Worm (Caenorhabditis elegans) whole organism, L2 larva: ENCODE measurements around the gene Y102A11A.1.

Experiments
- C34F6.9 ChIP-seq: fragments of 150-350 bp; optimal IDR thresholded peaks from 2 replicates; lab custom pipeline; 2014; ENCODE audit warnings: missing biosample characterization, missing genetic modification characterization
- R02D3.7 ChIP-seq: fragments of 150-350 bp; optimal IDR thresholded peaks from 2 replicates; lab custom pipeline; 2014; ENCODE audit warnings: missing biosample characterization, missing genetic modification characterization
- Y55F3AM.14 ChIP-seq: fragments of 200-800 bp; sonication (Bioruptor generic); optimal IDR thresholded peaks from 2 replicates; lab custom pipeline; 2018; ENCODE audit warnings: mild to moderate bottlenecking, missing genetic modification characterization, missing compliant biosample characterization
- ZK546.5 ChIP-seq: sonication (generic microtip); optimal IDR thresholded peaks from 2 replicates; lab custom pipeline; 2017; ENCODE audit warnings: missing biosample characterization, missing genetic modification characterization
- alr-1 ChIP-seq: fragments of 150-350 bp; optimal IDR thresholded peaks from 2 replicates; lab custom pipeline; 2014; ENCODE audit warnings: missing biosample characterization, missing genetic modification characterization
- aly-2 ChIP-seq: fragments of 150-350 bp; optimal IDR thresholded peaks from 2 replicates; lab custom pipeline; 2014; ENCODE audit warnings: missing biosample characterization, missing genetic modification characterization
- ama-1 ChIP-seq: fragments of 150-350 bp; optimal IDR thresholded peaks from 2 replicates; lab custom pipeline; 2018; ENCODE audit warnings: inconsistent platforms
- ceh-16 ChIP-seq: fragments of 150-350 bp; optimal IDR thresholded peaks from 2 replicates; lab custom pipeline; 2014; ENCODE audit warnings: missing biosample characterization, missing genetic modification characterization
- ceh-82 ChIP-seq: fragments of 150-350 bp; optimal IDR thresholded peaks from 2 replicates; lab custom pipeline; 2014; ENCODE audit warnings: missing biosample characterization, missing genetic modification characterization
- fos-1 ChIP-seq: fragments of 150-350 bp; optimal IDR thresholded peaks from 2 replicates; lab custom pipeline; 2014; ENCODE audit warnings: missing biosample characterization, missing genetic modification characterization
- gmeb-1 ChIP-seq: fragments of 150-350 bp; optimal IDR thresholded peaks from 2 replicates; lab custom pipeline; 2014; ENCODE audit warnings: missing biosample characterization, missing genetic modification characterization
- lin-11 ChIP-seq: fragments of 150-350 bp; sonication (generic microtip); optimal IDR thresholded peaks from 2 replicates; lab custom pipeline; 2014; ENCODE audit warnings: missing biosample characterization, missing genetic modification characterization, inconsistent platforms, mixed read lengths
- lin-13 ChIP-seq: fragments of 150-350 bp; optimal IDR thresholded peaks from 2 replicates; lab custom pipeline; 2014; ENCODE audit warnings: missing biosample characterization, missing genetic modification reagents, missing genetic modification characterization
- lin-39 ChIP-seq: fragments of 150-350 bp; optimal IDR thresholded peaks from 2 replicates; lab custom pipeline; 2014; ENCODE audit warnings: missing biosample characterization, missing genetic modification reagents, missing genetic modification characterization
- lsy-2 ChIP-seq, 2 experiments: fragments of 150-350 bp in 1 of 2; sonication (generic microtip) in 1 of 2; optimal IDR thresholded peaks; 2 replicates each; lab custom pipeline; 2014 to 2017; ENCODE audit warnings: missing biosample characterization in 2 of 2, missing genetic modification characterization in 2 of 2
- mbf-1 ChIP-seq: sonication (generic microtip); optimal IDR thresholded peaks from 2 replicates; lab custom pipeline; 2017; ENCODE audit warnings: missing biosample characterization, missing genetic modification characterization
- mdl-1 ChIP-seq, 2 experiments: fragments of 150-350 bp in 1 of 2; sonication (generic microtip) in 1 of 2; optimal IDR thresholded peaks; 2 replicates each; lab custom pipeline; 2017; ENCODE audit warnings: missing biosample characterization in 2 of 2, missing genetic modification characterization in 2 of 2
- nhr-10 ChIP-seq: sonication (generic microtip); optimal IDR thresholded peaks from 2 replicates; lab custom pipeline; 2017; ENCODE audit warnings: missing biosample characterization, missing genetic modification characterization
- nhr-11 ChIP-seq: fragments of 150-350 bp; optimal IDR thresholded peaks from 2 replicates; lab custom pipeline; 2014; ENCODE audit warnings: missing biosample characterization, missing genetic modification characterization
- nhr-129 ChIP-seq: fragments of 150-350 bp; optimal IDR thresholded peaks from 2 replicates; lab custom pipeline; 2014; ENCODE audit warnings: missing biosample characterization, missing genetic modification characterization
- nhr-21 ChIP-seq: fragments of 150-350 bp; optimal IDR thresholded peaks from 2 replicates; lab custom pipeline; 2014; ENCODE audit warnings: missing biosample characterization, missing genetic modification characterization
- nhr-237 ChIP-seq: fragments of 150-350 bp; optimal IDR thresholded peaks from 2 replicates; lab custom pipeline; 2014; ENCODE audit warnings: missing biosample characterization, missing genetic modification characterization
- nhr-25 ChIP-seq: fragments of 150-350 bp; sonication (generic microtip); optimal IDR thresholded peaks from 3 replicates; lab custom pipeline; 2014; ENCODE audit warnings: missing biosample characterization, missing genetic modification characterization
- nhr-6 ChIP-seq: fragments of 150-350 bp; optimal IDR thresholded peaks from 2 replicates; lab custom pipeline; 2014; ENCODE audit warnings: missing biosample characterization, missing genetic modification characterization
- nhr-77 ChIP-seq: fragments of 150-350 bp; optimal IDR thresholded peaks from 2 replicates; lab custom pipeline; 2014; ENCODE audit warnings: missing biosample characterization, missing genetic modification characterization
- sem-4 ChIP-seq: fragments of 150-350 bp; optimal IDR thresholded peaks from 2 replicates; lab custom pipeline; 2014; ENCODE audit warnings: missing biosample characterization, missing genetic modification reagents, missing genetic modification characterization
- skn-1 ChIP-seq: sonication (generic microtip); optimal IDR thresholded peaks from 2 replicates; lab custom pipeline; 2017; ENCODE audit warnings: missing biosample characterization, missing genetic modification characterization
- sma-3 ChIP-seq: sonication (generic microtip); optimal IDR thresholded peaks from 2 replicates; lab custom pipeline; 2016; ENCODE audit warnings: missing genetic modification reagents, missing genetic modification characterization, missing compliant biosample characterization
- sma-9 ChIP-seq, 2 experiments: fragments of 150-350 bp in 1 of 2; sonication (generic microtip) in 1 of 2; optimal IDR thresholded peaks; 2 replicates each; lab custom pipeline; 2014 to 2016; ENCODE audit warnings: missing genetic modification characterization in 2 of 2, mild to moderate bottlenecking in 1 of 2, missing biosample characterization in 1 of 2, missing compliant biosample characterization in 1 of 2, missing genetic modification reagents in 1 of 2, moderate library complexity in 1 of 2
- snpc-4 ChIP-seq: fragments of 150-350 bp; optimal IDR thresholded peaks from 2 replicates; lab custom pipeline; 2014; ENCODE audit warnings: missing biosample characterization, missing genetic modification characterization
- unc-55 ChIP-seq: fragments of 150-350 bp; sonication (generic microtip); optimal IDR thresholded peaks from 3 replicates; lab custom pipeline; 2014; ENCODE audit warnings: missing biosample characterization, missing genetic modification reagents, missing genetic modification characterization
- unc-62 ChIP-seq: fragments of 150-350 bp; optimal IDR thresholded peaks from 2 replicates; lab custom pipeline; 2014; ENCODE audit warnings: missing biosample characterization, missing genetic modification reagents, missing genetic modification characterization
- zag-1 ChIP-seq: fragments of 150-350 bp; optimal IDR thresholded peaks from 2 replicates; lab custom pipeline; 2014; ENCODE audit warnings: missing biosample characterization, missing genetic modification characterization
- ztf-11 ChIP-seq: sonication (generic microtip); optimal IDR thresholded peaks from 2 replicates; lab custom pipeline; 2017; ENCODE audit warnings: missing biosample characterization, missing genetic modification characterization
- ztf-4 ChIP-seq: fragments of 150-350 bp; optimal IDR thresholded peaks from 2 replicates; lab custom pipeline; 2014; ENCODE audit warnings: missing biosample characterization, missing genetic modification characterization

Y102A11A.1 gene

DNA sequence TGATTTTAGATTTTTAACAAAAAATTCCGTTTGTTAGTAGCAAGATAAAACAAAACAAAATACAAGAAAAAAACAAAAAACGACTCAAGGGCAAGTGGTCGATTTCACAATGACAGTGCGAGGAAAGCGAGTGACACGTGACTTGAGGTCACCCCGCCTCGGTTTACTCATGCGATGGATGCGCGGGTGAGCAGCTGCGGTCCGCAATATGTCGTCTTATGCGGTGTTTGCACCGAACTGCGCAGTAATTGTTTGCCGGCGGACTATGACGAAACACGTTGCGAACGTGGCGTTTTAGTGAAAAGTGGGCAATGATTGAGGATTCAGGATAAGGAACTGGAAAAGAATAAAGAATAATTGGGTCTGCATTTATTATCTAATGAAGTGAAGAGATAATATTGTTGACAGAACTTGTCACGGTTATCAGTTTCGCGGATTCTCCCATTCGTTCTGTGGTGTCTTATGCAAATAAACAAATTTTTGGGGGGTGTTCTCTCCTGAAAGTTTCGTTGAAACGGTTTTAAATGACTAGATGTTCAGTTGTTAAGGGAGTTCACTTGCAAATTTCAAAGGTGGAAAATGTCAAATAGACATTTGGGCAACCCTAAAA, 19.9 kb downstream of the Y102A11A.1 start (continued):
- no peak for TF ChIP-seq unc-62 (GFP tag; lab: Kevin White, UChicago)

DNA sequence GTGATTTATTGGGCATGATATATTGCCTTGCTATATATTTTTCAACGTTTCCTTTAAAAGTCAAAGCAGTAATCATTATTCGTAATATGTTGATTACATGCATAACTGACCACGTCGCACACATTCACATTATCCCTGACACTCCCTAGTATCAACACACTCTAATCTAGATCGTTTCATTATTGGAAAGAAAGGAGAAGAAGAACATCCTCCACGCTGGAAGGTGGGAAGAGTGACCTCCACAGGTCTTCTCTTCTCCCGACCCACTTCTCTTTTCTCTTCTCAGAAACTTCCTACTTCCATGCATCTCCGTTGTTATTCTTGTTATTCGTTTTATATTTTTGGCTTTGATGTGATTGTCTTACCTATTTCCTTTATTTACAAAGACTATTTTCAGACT, 22.4 kb downstream of the Y102A11A.1 start, which contains the start of gene txdc-12.2:
Gene txdc-12.2 (plus strand): TSS at position 396 of the 400 bp plus-strand sequence.
- TF ChIP-seq unc-62 (GFP tag; lab: Kevin White, UChicago), result no peak
- no peak for TF ChIP-seq ceh-82 (tag; lab: Kevin White, UChicago)
- peak; percentile 1 for TF ChIP-seq fos-1 (tag; lab: Kevin White, UChicago)
- TF ChIP-seq nhr-11, result no peak

DNA sequence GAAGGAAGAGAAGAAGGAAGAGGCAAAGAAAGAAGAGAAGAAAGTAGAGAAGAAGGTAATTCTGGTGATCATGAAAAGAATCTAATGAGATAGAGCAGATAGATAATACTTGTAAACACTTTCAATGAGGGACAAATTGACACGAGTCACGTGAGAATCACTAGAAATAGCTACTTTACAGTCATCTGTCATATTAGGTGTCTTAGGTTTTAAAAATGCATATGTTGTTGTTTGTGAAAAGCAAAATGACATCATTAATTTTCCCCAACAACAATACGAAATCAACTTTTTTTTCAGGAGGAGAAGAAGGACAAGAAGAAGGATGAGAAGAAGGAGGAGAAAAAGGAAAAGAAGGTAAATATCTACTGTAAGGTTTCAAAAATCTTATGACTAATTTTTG, 23.5 kb downstream of the Y102A11A.1 start:
- TF ChIP-seq unc-55 (GFP tag; lab: Kevin White, UChicago) (no peak), nhr-129 (tag; lab: Kevin White, UChicago) (peak; percentile 26), nhr-25 (tag; lab: Kevin White, UChicago) (peak; percentile 27), sma-9 (GFP tag; optimal IDR thresholded peaks at IDR 0.05; lab: Kevin White, UChicago) (peak; percentile 13), sma-9 (tag; optimal IDR thresholded peaks at IDR 0.05; lab: Kevin White, UChicago) (no peak), lin-39 (tag; lab: Kevin White, UChicago) (no peak)

DNA sequence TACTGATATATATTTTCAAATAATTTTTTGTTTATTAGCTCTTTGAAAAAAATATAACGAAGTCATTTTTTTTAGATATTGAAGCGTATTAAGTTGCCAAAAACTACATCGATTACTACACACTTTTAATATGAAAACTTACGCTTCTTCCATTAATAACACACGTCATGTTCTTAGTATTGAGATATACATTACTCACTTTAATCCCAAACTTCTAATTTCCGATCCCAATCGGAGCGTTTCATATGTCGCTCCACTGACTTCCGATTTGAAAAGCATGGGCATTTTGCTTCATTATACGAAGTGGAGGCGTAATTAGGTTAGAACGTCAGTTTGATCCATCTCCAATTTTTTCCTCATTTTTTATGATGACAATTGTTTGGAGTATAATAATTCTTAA, 27.2 kb downstream of the Y102A11A.1 start:
- TF ChIP-seq sem-4 (no peak), nhr-25 (tag; lab: Kevin White, UChicago) (no peak), aly-2 (no peak), sma-3 (GFP tag; lab: Kevin White, UChicago) (no peak), ZK546.5 (tag; lab: Kevin White, UChicago) (no peak), gmeb-1 (tag; lab: Kevin White, UChicago) (no peak), R02D3.7 (no peak), zag-1 (tag; lab: Kevin White, UChicago) (no peak), nhr-10 (tag; lab: Kevin White, UChicago) (no peak), nhr-77 (tag; lab: Kevin White, UChicago) (no peak), mbf-1 (tag; lab: Kevin White, UChicago) (no peak), alr-1 (no peak), nhr-237 (no peak), nhr-6 (tag; lab: Kevin White, UChicago) (no peak)
- TF ChIP-seq, all 48 proteins: peak for 0

DNA sequence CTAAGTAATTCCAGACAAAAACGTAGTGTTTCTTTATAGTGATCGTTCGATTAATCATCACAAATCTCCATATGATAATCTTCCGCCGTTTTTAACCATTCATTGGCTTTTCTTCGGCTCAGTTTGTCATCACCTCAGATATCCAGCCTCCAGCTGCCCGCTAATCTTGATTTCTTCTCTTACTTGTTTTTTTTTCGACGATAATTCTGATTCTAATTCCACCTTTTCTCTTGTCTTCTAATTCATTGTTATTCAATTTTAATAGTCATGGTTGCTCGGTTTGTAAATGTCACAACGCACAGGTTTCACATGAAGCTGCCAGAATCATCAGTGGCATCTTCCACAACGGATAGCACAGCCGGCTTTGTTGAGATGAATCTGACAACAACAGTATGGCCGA, 27.9 kb downstream of the Y102A11A.1 start, which contains the start of gene F49H12.4:
Gene F49H12.4 (plus strand): TSS at position 301 of the 400 bp plus-strand sequence.
- no peak for TF ChIP-seq unc-62 (GFP tag; lab: Kevin White, UChicago)
- no peak for TF ChIP-seq lin-13 (GFP tag; lab: Kevin White, UChicago)
- TF ChIP-seq nhr-11, result no peak
- TF ChIP-seq nhr-21 (tag; lab: Kevin White, UChicago), result no peak
- TF ChIP-seq skn-1 (tag; lab: Kevin White, UChicago), result no peak
- no peak for TF ChIP-seq lin-11 (tag; lab: Kevin White, UChicago)
- TF ChIP-seq lsy-2 (tag; optimal IDR thresholded peaks at IDR 0.05; lab: Kevin White, UChicago), result no peak
- no peak for TF ChIP-seq nhr-77 (tag; lab: Kevin White, UChicago)
- no peak for TF ChIP-seq Y55F3AM.14 (GFP tag; lab: Kevin White, UChicago)
- no peak for TF ChIP-seq sem-4
- no peak for TF ChIP-seq nhr-25 (tag; lab: Kevin White, UChicago)
- no peak for TF ChIP-seq fos-1 (tag; lab: Kevin White, UChicago)
- TF ChIP-seq ztf-4 (tag; lab: Kevin White, UChicago), result no peak

DNA sequence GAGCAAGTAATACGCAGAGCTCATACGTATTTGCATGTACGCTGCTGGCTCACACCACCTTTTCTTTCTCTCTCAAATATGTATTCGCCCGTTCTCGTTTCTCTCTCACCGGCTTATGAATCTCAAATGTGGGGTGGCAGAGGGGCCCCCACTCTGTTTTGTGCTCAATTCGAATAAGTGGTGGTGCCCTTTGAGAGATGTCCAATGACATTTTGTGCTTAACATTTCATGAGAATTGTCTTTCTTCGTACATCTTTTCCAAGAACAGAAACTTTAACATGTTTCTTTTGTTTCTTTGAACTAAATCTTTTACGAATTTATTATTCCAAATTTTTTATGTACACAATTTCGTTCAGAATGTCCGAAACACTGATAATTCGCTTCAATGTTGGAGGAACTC, 32.4 kb downstream of the Y102A11A.1 start, which contains the start of gene F49H12.3:
Gene F49H12.3 (plus strand): TSS at position 357 of the 400 bp plus-strand sequence.
- TF ChIP-seq C34F6.9, result no peak
- no peak for TF ChIP-seq nhr-11
- no peak for TF ChIP-seq aly-2
- no peak for TF ChIP-seq unc-55 (GFP tag; lab: Kevin White, UChicago)
- TF ChIP-seq ztf-11 (tag; lab: Kevin White, UChicago), result no peak
- no peak for TF ChIP-seq mbf-1 (tag; lab: Kevin White, UChicago)
- TF ChIP-seq ceh-16 (tag; lab: Kevin White, UChicago), result no peak
- TF ChIP-seq mdl-1 (tag; optimal IDR thresholded peaks at IDR 0.05; lab: Kevin White, UChicago), result no peak
- no peak for TF ChIP-seq nhr-237
- no peak for TF ChIP-seq ZK546.5 (tag; lab: Kevin White, UChicago)
- TF ChIP-seq lin-39 (tag; lab: Kevin White, UChicago), result no peak
- no peak for TF ChIP-seq lsy-2 (tag; optimal IDR thresholded peaks at IDR 0.05; lab: Kevin White, UChicago)
- TF ChIP-seq sem-4, result no peak
- TF ChIP-seq nhr-25 (tag; lab: Kevin White, UChicago), result no peak
- no peak for TF ChIP-seq R02D3.7
- no peak for TF ChIP-seq snpc-4 (tag; lab: Kevin White, UChicago)
- no peak for TF ChIP-seq ama-1
- no peak for TF ChIP-seq zag-1 (tag; lab: Kevin White, UChicago)
- TF ChIP-seq sma-9 (GFP tag; optimal IDR thresholded peaks at IDR 0.05; lab: Kevin White, UChicago), result no peak
- no peak for TF ChIP-seq sma-9 (tag; optimal IDR thresholded peaks at IDR 0.05; lab: Kevin White, UChicago)
